Fruit fly (Drosophila melanogaster) S2 (cell line): ENCODE data around the gene CG7362.

Experiments used
- CG8478 ChIP-seq: fragments of >200 bp; optimal IDR thresholded peaks from 2 replicates; lab custom pipeline; 2018
- CTCF ChIP-seq, 2 experiments: fragments of >200 bp; optimal IDR thresholded peaks; 2 replicates each; lab custom pipeline; 2018

dm6 chr3R:14705270-14705669 lies 49.0 kb downstream of the CG7362 start:
- no peak for TF ChIP-seq CTCF (optimal IDR thresholded peaks at IDR 0.05; lab: Kevin White, UChicago)
- no peak for TF ChIP-seq CG8478 (lab: Kevin White, UChicago)
